In genomic region chrV:1438205-1438604, ce11 we compare ENCODE assay signal across 4 worm cellular contexts.
TF ChIP-seq lines count a peak whose summit lies in the region.

No protein-coding gene starts in this region.

TF ChIP-seq in whole organism, L1 larva, 84 proteins besides CTCF, POLR2A, EP300 and RAD21:
- TF ChIP-seq swsn-7 (tag; optimal IDR thresholded peaks at IDR 0.05; lab: Kevin White, UChicago) = no peak
- TF ChIP-seq grh-1 (GFP tag; IDR thresholded peaks at IDR 0.05; lab: Robert Waterston, UW) = peak; percentile 47; the same call in 1 of the 2 replicates
- TF ChIP-seq lin-14 (GFP tag; optimal IDR thresholded peaks at IDR 0.05; lab: Kevin White, UChicago) = peak; percentile 52
- peak in 2 of 6 experiments; percentile 12 to 65 for TF ChIP-seq elt-3 (tag; optimal IDR thresholded peaks at IDR 0.05; lab: Kevin White, UChicago)
- TF ChIP-seq tbx-2 (tag; optimal IDR thresholded peaks at IDR 0.05; lab: Kevin White, UChicago) = peak; percentile 25
- TF ChIP-seq nhr-20 (tag; optimal IDR thresholded peaks at IDR 0.05; lab: Kevin White, UChicago) = peak; percentile 12
- peak; percentile 52 for TF ChIP-seq blmp-1 (tag; optimal IDR thresholded peaks at IDR 0.05; lab: Kevin White, UChicago)
- TF ChIP-seq egl-27 (tag; optimal IDR thresholded peaks at IDR 0.05; lab: Kevin White, UChicago) = no peak
- no peak for TF ChIP-seq sox-4 (tag; optimal IDR thresholded peaks at IDR 0.05; lab: Kevin White, UChicago)
- TF ChIP-seq nhr-71 (tag; optimal IDR thresholded peaks at IDR 0.05; lab: Kevin White, UChicago) = no peak
TF ChIP-seq in whole organism, L1 larva: peak in this region for 6.

TF ChIP-seq in whole organism, L2 larva, 48 proteins besides CTCF, POLR2A, EP300 and RAD21:
- no peak for TF ChIP-seq mab-5 (tag; optimal IDR thresholded peaks at IDR 0.05; lab: Kevin White, UChicago)
- peak; percentile 10 for TF ChIP-seq nhr-25 (tag; optimal IDR thresholded peaks at IDR 0.05; lab: Kevin White, UChicago)

TF ChIP-seq in whole organism, L3 larva, 47 proteins besides CTCF, POLR2A, EP300 and RAD21:
- TF ChIP-seq pha-4 (tag; optimal IDR thresholded peaks at IDR 0.05; lab: Kevin White, UChicago) (no peak), nhr-23 (tag; optimal IDR thresholded peaks at IDR 0.05; lab: Kevin White, UChicago) (peak; percentile 40), ZK546.5 (tag; optimal IDR thresholded peaks at IDR 0.05; lab: Kevin White, UChicago) (no peak)

TF ChIP-seq in whole organism, L4 larva, 104 proteins besides CTCF, POLR2A, EP300 and RAD21:
- TF ChIP-seq hlh-30 (tag; optimal IDR thresholded peaks at IDR 0.05; lab: Kevin White, UChicago; ENCODE audit: insufficient read depth) (peak; percentile 6), ama-1 (optimal IDR thresholded peaks at IDR 0.05; lab: Kevin White, UChicago) (no peak), lin-15B (tag; optimal IDR thresholded peaks at IDR 0.05; lab: Kevin White, UChicago) (no peak), daf-12 (tag; optimal IDR thresholded peaks at IDR 0.05; lab: Kevin White, UChicago) (no peak), dpl-1 (GFP tag; optimal IDR thresholded peaks at IDR 0.05; lab: Kevin White, UChicago) (no peak), unc-62 (GFP tag; optimal IDR thresholded peaks at IDR 0.05 in 1 of 2; lab: Kevin White, UChicago) (peak in 1 of 2 experiments; percentile 88), unc-62 (tag; optimal IDR thresholded peaks at IDR 0.05; lab: Kevin White, UChicago) (no peak), dmd-6 (GFP tag; IDR thresholded peaks at IDR 0.05; lab: Robert Waterston, UW) (no peak), D1046.2 (GFP tag; IDR thresholded peaks at IDR 0.05; lab: Robert Waterston, UW) (no peak), aha-1 (tag; lab: Kevin White, UChicago) (peak; percentile 84), lin-1 (GFP tag; IDR thresholded peaks at IDR 0.05; lab: Robert Waterston, UW) (no peak)

Comparison
In these comparisons a context has a peak if more than half of its experiments do, and no peak if none do; other contexts are left out.
1. Of the 29 proteins assayed by ChIP-seq in both whole organism, L4 larva and whole organism, L1 larva: peak only in whole organism, L4 larva: aha-1; only in whole organism, L1 larva: none; in both: none; in neither: 27; mixed calls (peak in some experiments, not most) for 1.